Fruit fly (Drosophila melanogaster) whole organism, embryonic: ENCODE measurements around the gene foxo.
A peak's percentile ranks its signal among the peaks of the same experiment; 100 is the strongest.

ENCODE experiments used
- Asciz ChIP-seq: fragments of 200-800 bp; sonication (Bioruptor generic); optimal IDR thresholded peaks from 2 replicates; lab custom pipeline; 2017; ENCODE audit warnings: missing biosample characterization, mild to moderate bottlenecking, missing genetic modification characterization, missing genetic modification reagents
- Bgb ChIP-seq: fragments of 200-800 bp; sonication (Bioruptor generic); IDR thresholded peaks from 2 replicates; pipeline ENCODE4 v1.3.6; 2022; ENCODE audit warnings: missing biosample characterization, missing genetic modification characterization; ENCODE audit not compliant: partially characterized antibody
- BtbVII ChIP-seq: fragments of 200-800 bp; sonication (Bioruptor generic); optimal IDR thresholded peaks from 3 replicates; lab custom pipeline; 2017; ENCODE audit warnings: missing biosample characterization, mild to moderate bottlenecking, missing genetic modification characterization
- CG10366 ChIP-seq: fragments of 200-800 bp; sonication (Bioruptor generic); IDR thresholded peaks from 2 replicates; pipeline ENCODE4 v1.3.6; 2022; ENCODE audit warnings: missing biosample characterization, missing genetic modification characterization
- CG10565 ChIP-seq: fragments of 200-800 bp; sonication (Bioruptor generic); optimal IDR thresholded peaks from 3 replicates; lab custom pipeline; 2016; ENCODE audit warnings: missing biosample characterization, mild to moderate bottlenecking, missing genetic modification characterization
- CG11093 ChIP-seq: fragments of 200-800 bp; sonication (Bioruptor generic); IDR thresholded peaks from 3 replicates; pipeline ENCODE4 v1.3.6; 2022; ENCODE audit warnings: missing biosample characterization, missing genetic modification characterization
- CG12104 ChIP-seq: fragments of 200-800 bp; sonication (Bioruptor generic); optimal IDR thresholded peaks from 3 replicates; lab custom pipeline; 2016; ENCODE audit warnings: missing biosample characterization, missing genetic modification characterization
- CG12236 ChIP-seq: fragments of 200-800 bp; sonication (Bioruptor generic); optimal IDR thresholded peaks from 2 replicates; lab custom pipeline; 2016; ENCODE audit warnings: missing biosample characterization, missing genetic modification characterization
- CG12391 ChIP-seq: fragments of 200-800 bp; sonication (Bioruptor generic); optimal IDR thresholded peaks from 3 replicates; lab custom pipeline; 2018; ENCODE audit warnings: missing biosample characterization, mild to moderate bottlenecking, missing genetic modification characterization, moderate library complexity
- CG14441 ChIP-seq: fragments of 200-800 bp; sonication (Bioruptor generic); IDR thresholded peaks from 2 replicates; pipeline ENCODE4 v1.3.6; 2022; ENCODE audit warnings: missing biosample characterization, missing genetic modification characterization
- CG15696 ChIP-seq: fragments of 200-800 bp; sonication (Bioruptor generic); optimal IDR thresholded peaks from 2 replicates; lab custom pipeline; 2019; ENCODE audit warnings: missing biosample characterization, mild to moderate bottlenecking, missing genetic modification characterization, moderate library complexity
- CG1602 ChIP-seq: fragments of 200-800 bp; sonication (Bioruptor generic); optimal IDR thresholded peaks from 3 replicates; lab custom pipeline; 2016; ENCODE audit warnings: missing biosample characterization, missing genetic modification characterization
- CG17359 ChIP-seq: fragments of 200-800 bp; sonication (Bioruptor generic); optimal IDR thresholded peaks from 3 replicates; lab custom pipeline; 2018; ENCODE audit warnings: missing biosample characterization, mild to moderate bottlenecking, missing genetic modification characterization, moderate library complexity
- CG17912 ChIP-seq: fragments of 200-800 bp; sonication (Bioruptor generic); optimal IDR thresholded peaks from 2 replicates; lab custom pipeline; 2018; ENCODE audit warnings: missing biosample characterization, mild to moderate bottlenecking, missing genetic modification characterization
- CG31441 ChIP-seq: fragments of 200-800 bp; sonication (Bioruptor generic); IDR thresholded peaks from 2 replicates; pipeline ENCODE4 v1.3.6; 2022; ENCODE audit warnings: missing biosample characterization, missing genetic modification characterization
- CG3281 ChIP-seq: fragments of 200-800 bp; sonication (Bioruptor generic); optimal IDR thresholded peaks from 3 replicates; lab custom pipeline; 2017; ENCODE audit warnings: missing biosample characterization, mild to moderate bottlenecking, missing genetic modification characterization
- CG6689 ChIP-seq: fragments of 200-800 bp; sonication (Bioruptor generic); IDR thresholded peaks from 2 replicates; pipeline ENCODE4 v1.3.6; 2022; ENCODE audit warnings: missing biosample characterization, missing genetic modification characterization
- CG6813 ChIP-seq: fragments of 200-800 bp; sonication (Bioruptor generic); optimal IDR thresholded peaks from 2 replicates; lab custom pipeline; 2017; ENCODE audit warnings: missing biosample characterization, missing genetic modification characterization, mild to moderate bottlenecking, moderate library complexity, missing genetic modification reagents
- CG7372 ChIP-seq: fragments of 200-800 bp; sonication (Bioruptor generic); IDR thresholded peaks from 2 replicates; pipeline ENCODE4 v1.3.6; 2022; ENCODE audit warnings: missing biosample characterization, missing genetic modification characterization
- CG8359 ChIP-seq: fragments of 200-800 bp; sonication (Bioruptor generic); optimal IDR thresholded peaks from 2 replicates; lab custom pipeline; 2017; ENCODE audit warnings: missing biosample characterization, mild to moderate bottlenecking, missing genetic modification characterization, borderline replicate concordance
- CG8765 ChIP-seq: fragments of 200-800 bp; sonication (Bioruptor generic); IDR thresholded peaks from 2 replicates; pipeline ENCODE4 v1.3.6; 2022; ENCODE audit warnings: missing biosample characterization, missing genetic modification characterization
- D ChIP-seq, 2 experiments: fragments of 200-800 bp in 1 of 2; fragments of >200 bp in 1 of 2; sonication (Bioruptor generic) in 1 of 2; optimal IDR thresholded peaks; 2 replicates in 1 of 2; 3 replicates in 1 of 2; lab custom pipeline; 2017; ENCODE audit warnings: mild to moderate bottlenecking in 1 of 2, missing biosample characterization in 1 of 2, missing genetic modification characterization in 1 of 2, missing genetic modification reagents in 1 of 2
- Dad ChIP-seq: fragments of 200-800 bp; sonication (Bioruptor generic); optimal IDR thresholded peaks from 3 replicates; lab custom pipeline; 2016; ENCODE audit warnings: missing biosample characterization, missing genetic modification characterization
- Deaf1 ChIP-seq: fragments of 200-800 bp; optimal IDR thresholded peaks from 3 replicates; lab custom pipeline; 2019; ENCODE audit warnings: missing biosample characterization, mild to moderate bottlenecking, missing genetic modification characterization, moderate library complexity
- ERR ChIP-seq: fragments of 200-800 bp; sonication (Bioruptor generic); optimal IDR thresholded peaks from 2 replicates; lab custom pipeline; 2016; ENCODE audit warnings: missing biosample characterization, missing genetic modification characterization
- NC2β ChIP-seq: fragments of 200-800 bp; sonication (Bioruptor generic); optimal IDR thresholded peaks from 2 replicates; lab custom pipeline; 2016; ENCODE audit warnings: missing biosample characterization, missing genetic modification characterization
- NfI ChIP-seq: fragments of 200-800 bp; sonication (Bioruptor generic); optimal IDR thresholded peaks from 3 replicates; lab custom pipeline; 2018; ENCODE audit warnings: missing biosample characterization, mild to moderate bottlenecking, missing genetic modification characterization, moderate library complexity
- Sox100B ChIP-seq: fragments of 200-800 bp; sonication (Bioruptor generic); optimal IDR thresholded peaks from 3 replicates; lab custom pipeline; 2018; ENCODE audit warnings: missing biosample characterization, mild to moderate bottlenecking, missing genetic modification characterization
- abd-A ChIP-seq: fragments of 200-800 bp; sonication (Bioruptor generic); optimal IDR thresholded peaks from 3 replicates; lab custom pipeline; 2019; ENCODE audit warnings: missing biosample characterization, mild to moderate bottlenecking, missing genetic modification characterization, moderate library complexity
- ase ChIP-seq: fragments of 200-800 bp; sonication (Bioruptor generic); IDR thresholded peaks from 3 replicates; pipeline ENCODE4 v1.3.6; 2022; ENCODE audit warnings: missing biosample characterization, missing genetic modification characterization
- chinmo ChIP-seq: fragments of 200-800 bp; sonication (Bioruptor generic); IDR thresholded peaks from 4 replicates; pipeline ENCODE4 v1.3.6; 2022; ENCODE audit warnings: missing biosample characterization, missing genetic modification characterization; ENCODE audit not compliant: partially characterized antibody
- crc ChIP-seq: fragments of 200-800 bp; sonication (Bioruptor generic); optimal IDR thresholded peaks from 2 replicates; lab custom pipeline; 2016; ENCODE audit warnings: missing biosample characterization, missing genetic modification characterization
- danr ChIP-seq: fragments of 200-800 bp; sonication (Bioruptor generic); IDR thresholded peaks from 2 replicates; pipeline ENCODE4 v1.3.6; 2022; ENCODE audit warnings: missing biosample characterization, missing genetic modification characterization
- dmrt99B ChIP-seq: fragments of 200-800 bp; sonication (Bioruptor generic); optimal IDR thresholded peaks from 2 replicates; lab custom pipeline; 2018; ENCODE audit warnings: missing biosample characterization, mild to moderate bottlenecking, missing genetic modification characterization, moderate library complexity
- dpn ChIP-seq, 2 experiments: fragments of 200-800 bp; sonication (Bioruptor generic); optimal IDR thresholded peaks; 3 replicates each; lab custom pipeline; 2016; ENCODE audit warnings: missing biosample characterization in 2 of 2, missing genetic modification characterization in 2 of 2
- eve ChIP-seq, 2 experiments: fragments of >200 bp; optimal IDR thresholded peaks; 2 replicates each; lab custom pipeline; 2017; ENCODE audit warnings: missing biosample characterization in 2 of 2, missing genetic modification characterization in 2 of 2
- fd102C ChIP-seq: fragments of 200-800 bp; sonication (Bioruptor generic); optimal IDR thresholded peaks from 2 replicates; lab custom pipeline; 2018; ENCODE audit warnings: missing biosample characterization, mild to moderate bottlenecking, missing genetic modification characterization, moderate library complexity
- gsb-n ChIP-seq: fragments of 200-800 bp; sonication (Bioruptor generic); optimal IDR thresholded peaks from 3 replicates; lab custom pipeline; 2018; ENCODE audit warnings: missing biosample characterization, mild to moderate bottlenecking, missing genetic modification characterization
- her ChIP-seq: fragments of 200-800 bp; sonication (Bioruptor generic); optimal IDR thresholded peaks from 2 replicates; lab custom pipeline; 2016; ENCODE audit warnings: missing biosample characterization, missing genetic modification characterization
- hth ChIP-seq: fragments of >200 bp; optimal IDR thresholded peaks from 2 replicates; lab custom pipeline; 2017; ENCODE audit warnings: inconsistent platforms
- mam ChIP-seq: fragments of 200-800 bp; sonication (Bioruptor generic); optimal IDR thresholded peaks from 3 replicates; lab custom pipeline; 2016; ENCODE audit warnings: missing biosample characterization, missing genetic modification characterization
- nau ChIP-seq: fragments of 200-800 bp; sonication (Bioruptor generic); optimal IDR thresholded peaks from 3 replicates; lab custom pipeline; 2017; ENCODE audit warnings: missing biosample characterization, mild to moderate bottlenecking, missing genetic modification characterization, missing genetic modification reagents
- pho ChIP-seq: fragments of 200-800 bp; sonication (Bioruptor generic); optimal IDR thresholded peaks from 2 replicates; lab custom pipeline; 2016; ENCODE audit warnings: missing biosample characterization, missing genetic modification characterization
- schlank ChIP-seq: fragments of 200-800 bp; sonication (Bioruptor generic); optimal IDR thresholded peaks from 2 replicates; lab custom pipeline; 2018; ENCODE audit warnings: missing biosample characterization, mild to moderate bottlenecking, missing genetic modification characterization
- slbo ChIP-seq: fragments of 200-800 bp; sonication (Bioruptor generic); IDR thresholded peaks from 2 replicates; pipeline ENCODE4 v1.3.6; 2022; ENCODE audit warnings: missing biosample characterization, missing genetic modification characterization
- slou ChIP-seq: fragments of 200-800 bp; sonication (Bioruptor generic); optimal IDR thresholded peaks from 3 replicates; lab custom pipeline; 2016; ENCODE audit warnings: missing biosample characterization, missing genetic modification characterization
- sob ChIP-seq: fragments of 200-800 bp; sonication (Bioruptor generic); IDR thresholded peaks from 2 replicates; pipeline ENCODE4 v1.3.6; 2022; ENCODE audit warnings: missing biosample characterization, missing genetic modification characterization
- ttk ChIP-seq: fragments of 200-800 bp; sonication (Bioruptor generic); IDR thresholded peaks from 2 replicates; pipeline ENCODE4 v2.1.2; 2022; ENCODE audit warnings: missing biosample characterization, missing genetic modification characterization
- vvl ChIP-seq: fragments of 200-800 bp; sonication (Bioruptor generic); IDR thresholded peaks from 2 replicates; pipeline ENCODE4 v1.3.6; 2022; ENCODE audit warnings: missing biosample characterization, missing genetic modification characterization

foxo gene

DNA sequence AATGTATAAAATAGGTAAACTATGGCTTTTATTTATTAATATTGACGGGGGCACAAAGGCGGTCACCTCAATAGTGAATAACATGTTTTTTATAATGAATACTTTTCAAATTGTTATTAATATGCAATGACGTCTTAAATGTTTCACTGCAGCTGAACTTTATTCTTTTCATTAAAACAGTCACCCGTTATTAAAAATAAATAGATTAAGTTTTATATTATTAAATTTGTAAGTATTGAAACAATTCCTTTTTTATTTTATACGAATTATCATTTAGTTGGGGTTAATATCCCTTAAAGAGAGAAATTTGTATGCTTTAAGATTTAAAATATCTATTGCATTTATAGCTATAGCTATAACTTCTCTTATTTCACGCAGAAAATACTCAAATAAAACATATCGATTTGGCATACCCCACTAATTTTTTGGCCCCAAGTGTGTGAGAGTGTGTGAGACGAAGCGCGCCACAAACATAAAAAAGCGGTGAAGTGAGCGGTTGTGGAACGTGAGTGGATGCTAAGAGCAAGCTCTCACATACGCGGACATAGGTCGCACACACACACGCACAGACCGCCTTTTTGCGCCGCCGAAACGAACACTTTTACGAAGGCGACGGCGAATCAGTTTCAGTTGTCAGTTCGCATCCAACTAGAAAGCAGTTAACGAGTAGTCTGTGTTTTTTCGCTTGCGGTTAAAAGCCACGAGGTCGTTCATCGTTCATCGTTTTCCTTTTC, at the start of gene foxo (continued):
- peak; percentile 53 for TF ChIP-seq CG8359 (GFP tag; lab: Kevin White, UChicago)
- peak; percentile 83 for TF ChIP-seq CG17359 (tag; lab: Kevin White, UChicago)
- peak; percentile 92 for TF ChIP-seq CG3281 (GFP tag; lab: Kevin White, UChicago)
- peak; percentile 7 for TF ChIP-seq slou (GFP tag; lab: Kevin White, UChicago)
- TF ChIP-seq CG15696 (tag; lab: Kevin White, UChicago): peak; percentile 41
- TF ChIP-seq CG12104 (GFP tag; lab: Kevin White, UChicago): peak; percentile 83
- no peak for TF ChIP-seq D (optimal IDR thresholded peaks at IDR 0.05; lab: Kevin White, UChicago)
- TF ChIP-seq D (GFP tag; optimal IDR thresholded peaks at IDR 0.05; lab: Kevin White, UChicago): peak; percentile 76
- peak; percentile 69 for TF ChIP-seq CG6689 (GFP tag; lab: Robert Waterston, UW)
- peak; percentile 64 for TF ChIP-seq Bgb
- peak; percentile 66 for TF ChIP-seq NfI (GFP tag; lab: Kevin White, UChicago)
- peak; percentile 43 for TF ChIP-seq mam
- peak; percentile 41; the same call in 1 of the 2 replicates for TF ChIP-seq sob (GFP tag; lab: Robert Waterston, UW)
- TF ChIP-seq CG1602: peak; percentile 65
- no peak for TF ChIP-seq pho (GFP tag; lab: Kevin White, UChicago)
- 0 out of 3 replicates have a peak, but pooled peaks have one; percentile 24 for TF ChIP-seq ase (GFP tag; lab: Robert Waterston, UW)
- TF ChIP-seq schlank (tag; lab: Kevin White, UChicago): no peak
- peak; percentile 90 for TF ChIP-seq BtbVII (GFP tag; lab: Kevin White, UChicago)
- peak; percentile 94 for TF ChIP-seq Sox100B (GFP tag; lab: Kevin White, UChicago)
- peak; percentile 12 for TF ChIP-seq CG17912 (GFP tag; lab: Kevin White, UChicago)
- TF ChIP-seq Asciz (GFP tag; lab: Kevin White, UChicago): peak; percentile 87
- TF ChIP-seq CG12391: peak; percentile 87
- no peak for TF ChIP-seq fd102C (GFP tag; lab: Kevin White, UChicago)
- TF ChIP-seq Deaf1 (tag; lab: Kevin White, UChicago): peak; percentile 97
- TF ChIP-seq danr: no peak
- TF ChIP-seq Dad (GFP tag; lab: Kevin White, UChicago): no peak
- TF ChIP-seq her (GFP tag; lab: Kevin White, UChicago): peak; percentile 31
- TF ChIP-seq eve (GFP tag; optimal IDR thresholded peaks at IDR 0.05; lab: Kevin White, UChicago): peak in 1 of 2 experiments; percentile 2
- TF ChIP-seq gsb-n (tag; lab: Kevin White, UChicago): peak; percentile 68
- no peak for TF ChIP-seq NC2β
- peak; percentile 67; the same call in 1 of the 2 replicates for TF ChIP-seq CG14441 (GFP tag; lab: Robert Waterston, UW)
- TF ChIP-seq CG12236: no peak
- TF ChIP-seq CG8765: no peak
- TF ChIP-seq CG10366 (GFP tag; lab: Robert Waterston, UW): peak; percentile 49; the same call in 1 of the 2 replicates
- TF ChIP-seq slbo (GFP tag; lab: Robert Waterston, UW): peak; percentile 53
- TF ChIP-seq vvl (GFP tag; lab: Robert Waterston, UW): peak; percentile 53
- TF ChIP-seq CG10565 (GFP tag; lab: Kevin White, UChicago): no peak
- TF ChIP-seq nau (GFP tag; lab: Kevin White, UChicago): peak; percentile 66
- peak; percentile 23 for TF ChIP-seq CG7372
- no peak for TF ChIP-seq hth (lab: Kevin White, UChicago)
- TF ChIP-seq CG6813 (GFP tag; lab: Kevin White, UChicago): peak; percentile 75
- no peak for TF ChIP-seq crc (GFP tag; lab: Kevin White, UChicago)
- TF ChIP-seq CG31441: peak; percentile 95
- no peak for TF ChIP-seq abd-A (tag; lab: Kevin White, UChicago)
- no peak; the same call in 1 of the 2 replicates for TF ChIP-seq ttk (GFP tag; lab: Robert Waterston, UW)
- peak; percentile 23 for TF ChIP-seq ERR (GFP tag; lab: Kevin White, UChicago)
- TF ChIP-seq CG11093 (GFP tag; lab: Robert Waterston, UW): no peak
- TF ChIP-seq dpn (GFP tag; optimal IDR thresholded peaks at IDR 0.05; lab: Kevin White, UChicago): peak; percentile 40 to 54
- peak; percentile 67; the same call in 2 of the 4 replicates for TF ChIP-seq chinmo (GFP tag; lab: Robert Waterston, UW)
- peak; percentile 91 for TF ChIP-seq dmrt99B
